Fruit fly (Drosophila melanogaster): ENCODE results near the gene CG43084.

DNA sequence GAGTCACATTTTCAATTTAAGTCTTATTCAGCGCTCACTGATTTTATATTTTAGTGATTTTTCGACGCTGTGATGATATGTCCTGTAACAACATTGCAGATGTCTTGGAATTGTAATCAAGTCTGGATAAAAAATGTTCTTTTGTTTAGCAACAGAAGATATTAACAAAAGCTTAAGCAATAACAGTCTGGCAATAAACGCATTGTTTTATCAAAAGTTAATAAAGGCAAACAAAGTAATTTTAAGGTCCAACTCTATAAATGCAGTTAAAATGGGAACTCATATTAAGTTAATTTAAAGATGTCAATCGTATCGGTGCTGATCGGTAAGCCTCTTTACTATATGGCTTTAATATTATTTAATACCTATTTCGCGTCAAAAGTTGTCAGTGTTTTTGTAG is 10.9 kb downstream of the CG43084 start, which contains the start of gene CG43082:
- TF ChIP-seq tj (GFP tag; optimal IDR thresholded peaks at IDR 0.05) (no peak), pad (GFP tag; optimal IDR thresholded peaks at IDR 0.05) (no peak), Mnt (GFP tag; optimal IDR thresholded peaks at IDR 0.05) (no peak), Clk (GFP tag; optimal IDR thresholded peaks at IDR 0.05) (no peak), Hr96 (GFP tag; optimal IDR thresholded peaks at IDR 0.05) (no peak), kay (GFP tag; ENCODE audit: borderline replicate concordance) (no peak), CG7045 (GFP tag; optimal IDR thresholded peaks at IDR 0.05) (no peak), CG14711 (tag; optimal IDR thresholded peaks at IDR 0.05) (no peak), CG12768 (GFP tag; optimal IDR thresholded peaks at IDR 0.05) (no peak), ovo (GFP tag; optimal IDR thresholded peaks at IDR 0.05) (no peak), cic (GFP tag; optimal IDR thresholded peaks at IDR 0.05) (no peak), bab1 (GFP tag; optimal IDR thresholded peaks at IDR 0.05) (no peak), toe (GFP tag; optimal IDR thresholded peaks at IDR 0.05) (no peak), CG5204 (GFP tag; optimal IDR thresholded peaks at IDR 0.05) (no peak)

Measured in whole organism, adult.